Fruit fly (Drosophila melanogaster) Kc167 (cell line): ENCODE measurements around the gene Nup160.

Experiments
- Myc ChIP-seq: fragments of >200 bp; optimal IDR thresholded peaks from 2 replicates; lab custom pipeline; 2017; ENCODE audit warnings: missing external identifiers
- Sin3A ChIP-seq: fragments of >200 bp; optimal IDR thresholded peaks from 2 replicates; lab custom pipeline; 2018; ENCODE audit warnings: missing external identifiers
- h ChIP-seq: fragments of >200 bp; optimal IDR thresholded peaks from 3 replicates; lab custom pipeline; 2018; ENCODE audit warnings: missing external identifiers
- insv ChIP-seq: fragments of >200 bp; optimal IDR thresholded peaks from 3 replicates; lab custom pipeline; 2018; ENCODE audit warnings: missing external identifiers
- psq ChIP-seq: fragments of >200 bp; optimal IDR thresholded peaks from 2 replicates; lab custom pipeline; 2017; ENCODE audit warnings: missing external identifiers
- ttk ChIP-seq: sonication (Bioruptor generic); optimal IDR thresholded peaks from 2 replicates; lab custom pipeline; 2017; ENCODE audit warnings: missing external identifiers

The Nup160 gene

DNA sequence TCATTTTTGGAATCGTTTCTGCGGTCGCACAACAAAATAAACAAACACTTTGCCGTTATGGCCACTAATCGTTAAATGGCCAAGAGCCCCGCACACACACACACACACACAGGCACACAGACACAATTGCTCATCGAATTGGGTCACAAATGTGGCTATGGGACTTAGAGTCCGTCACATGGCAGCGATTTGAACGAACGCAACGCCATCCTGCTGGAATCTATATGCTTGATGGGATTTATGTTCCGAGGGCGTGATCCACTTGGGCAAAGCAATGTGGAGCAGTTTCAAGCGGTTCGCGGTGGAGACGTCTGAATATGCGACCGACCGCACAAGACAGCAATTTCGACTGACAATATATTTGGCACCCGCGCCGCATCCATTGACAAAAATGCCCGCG, 47.0 kb downstream of the Nup160 start:
- TF ChIP-seq insv (lab: Kevin White, UChicago) (no peak), Myc (lab: Kevin White, UChicago) (no peak), ttk (lab: Kevin White, UChicago) (no peak), Sin3A (lab: Kevin White, UChicago) (no peak), h (lab: Kevin White, UChicago) (no peak), psq (lab: Kevin White, UChicago) (no peak)

DNA sequence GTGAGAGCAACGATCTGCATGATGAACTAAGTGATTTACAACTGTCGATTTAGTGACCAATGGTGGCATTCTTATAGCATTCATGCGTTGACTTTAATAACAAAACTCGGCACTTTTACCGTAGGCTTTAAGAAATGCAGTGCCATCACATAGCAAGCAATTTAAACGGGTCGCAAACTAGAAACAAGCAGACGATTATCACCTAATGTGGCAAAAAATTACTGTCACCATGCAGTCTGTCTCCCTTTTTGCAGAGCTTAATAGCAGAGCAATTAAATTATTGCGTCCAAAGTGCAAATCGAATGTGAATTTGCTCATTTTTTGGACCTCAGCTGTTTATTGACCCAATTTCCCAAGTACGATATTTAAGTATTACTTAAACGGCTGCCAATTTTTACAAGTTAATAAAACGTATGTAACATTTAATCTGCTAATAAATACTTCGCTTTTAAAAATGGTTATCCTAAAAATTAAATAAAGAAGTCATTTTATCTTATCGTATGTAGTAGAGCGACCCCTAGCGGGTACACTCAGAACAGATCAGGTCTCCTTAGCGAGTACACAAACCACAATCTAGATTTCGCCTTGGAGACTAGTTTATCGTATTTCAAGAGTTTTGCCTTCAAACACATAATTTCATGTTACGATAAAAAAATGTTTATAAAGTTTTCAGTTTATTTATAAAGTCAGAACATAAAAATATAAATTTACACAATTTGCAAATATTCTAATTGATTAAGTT, 48.2 kb downstream of the Nup160 start, which contains the start of gene Vm32E:
TSS of gene Vm32E (minus strand) at position 51 of the 742 bp plus-strand sequence.
- TF ChIP-seq Sin3A (lab: Kevin White, UChicago) (no peak), insv (lab: Kevin White, UChicago) (no peak), psq (lab: Kevin White, UChicago) (no peak), ttk (lab: Kevin White, UChicago) (no peak), h (lab: Kevin White, UChicago) (no peak)

dm6 chr2L:11175393-11176258, 52.0 kb downstream of the Nup160 start:
- TF ChIP-seq Myc (lab: Kevin White, UChicago), result no peak
- TF ChIP-seq ttk (lab: Kevin White, UChicago), result no peak

- no peak for TF ChIP-seq insv (lab: Kevin White, UChicago)
- no peak for TF ChIP-seq psq (lab: Kevin White, UChicago)
- TF ChIP-seq Myc (lab: Kevin White, UChicago), result no peak
- no peak for TF ChIP-seq ttk (lab: Kevin White, UChicago)
- no peak for TF ChIP-seq Sin3A (lab: Kevin White, UChicago)
- no peak for TF ChIP-seq h (lab: Kevin White, UChicago)
Observed at dm6 chr2L:11178334-11178733, 54.8 kb downstream of the Nup160 start.
